Worm (Caenorhabditis elegans) whole organism, young adult: ENCODE measurements around the gene C08E8.3.

Source experiments
- F39B2.1 ChIP-seq: fragments of 200-800 bp; sonication (Bioruptor generic); IDR thresholded peaks from 2 replicates; pipeline ENCODE4 v1.3.6; 2022; ENCODE audit warnings: missing genetic modification reagents, missing genetic modification characterization, missing compliant biosample characterization
- F57A8.1 ChIP-seq: fragments of 200-800 bp; sonication (Bioruptor generic); optimal IDR thresholded peaks from 2 replicates; lab custom pipeline; 2018; ENCODE audit warnings: mild to moderate bottlenecking, missing genetic modification characterization, moderate library complexity, missing compliant biosample characterization
- bed-2 ChIP-seq: fragments of 200-800 bp; sonication (Bioruptor generic); IDR thresholded peaks from 2 replicates; pipeline ENCODE4 v1.3.6; 2022; ENCODE audit warnings: missing genetic modification reagents, missing genetic modification characterization, missing compliant biosample characterization
- lag-1 ChIP-seq: fragments of 200-800 bp; sonication (Bioruptor generic); IDR thresholded peaks from 2 replicates; pipeline ENCODE4 v1.3.6; 2022; ENCODE audit warnings: missing genetic modification reagents, missing genetic modification characterization, missing compliant biosample characterization
- madf-3 ChIP-seq: fragments of 200-800 bp; sonication (Bioruptor generic); IDR thresholded peaks from 2 replicates; pipeline ENCODE4 v1.3.6; 2022; ENCODE audit warnings: missing genetic modification reagents, missing genetic modification characterization, missing compliant biosample characterization
- nhr-90 ChIP-seq: sonication (generic microtip); optimal IDR thresholded peaks from 2 replicates; lab custom pipeline; 2016; ENCODE audit warnings: missing genotype, mild to moderate bottlenecking, missing genetic modification characterization, missing compliant biosample characterization
- snpc-4 ChIP-seq, 5 experiments: fragments of 150-350 bp in 1 of 5; sonication (generic microtip) in 4 of 5; optimal IDR thresholded peaks; 2 replicates each; lab custom pipeline; 2014 to 2018; ENCODE audit warnings: missing genetic modification characterization in 5 of 5, missing biosample characterization in 3 of 5, antibody characterized with exemption in 2 of 5, mild to moderate bottlenecking in 2 of 5, missing compliant biosample characterization in 2 of 5, missing genotype in 2 of 5, moderate library complexity in 2 of 5, missing genetic modification reagents in 1 of 5
- sptf-2 ChIP-seq: fragments of 200-800 bp; sonication (Bioruptor generic); optimal IDR thresholded peaks from 2 replicates; lab custom pipeline; 2018; ENCODE audit warnings: mild to moderate bottlenecking, missing genetic modification characterization, missing compliant biosample characterization
- tbx-9 ChIP-seq: sonication (generic microtip); optimal IDR thresholded peaks from 2 replicates; lab custom pipeline; 2016; ENCODE audit warnings: borderline replicate concordance, missing genetic modification characterization, inconsistent platforms, missing compliant biosample characterization
- unc-130 ChIP-seq: sonication (generic microtip); optimal IDR thresholded peaks from 2 replicates; lab custom pipeline; 2016; ENCODE audit warnings: missing genetic modification reagents, missing genetic modification characterization, missing compliant biosample characterization
- ztf-26 ChIP-seq: sonication (generic microtip); optimal IDR thresholded peaks from 2 replicates; lab custom pipeline; 2017; ENCODE audit warnings: missing genetic modification characterization, missing compliant biosample characterization

DNA sequence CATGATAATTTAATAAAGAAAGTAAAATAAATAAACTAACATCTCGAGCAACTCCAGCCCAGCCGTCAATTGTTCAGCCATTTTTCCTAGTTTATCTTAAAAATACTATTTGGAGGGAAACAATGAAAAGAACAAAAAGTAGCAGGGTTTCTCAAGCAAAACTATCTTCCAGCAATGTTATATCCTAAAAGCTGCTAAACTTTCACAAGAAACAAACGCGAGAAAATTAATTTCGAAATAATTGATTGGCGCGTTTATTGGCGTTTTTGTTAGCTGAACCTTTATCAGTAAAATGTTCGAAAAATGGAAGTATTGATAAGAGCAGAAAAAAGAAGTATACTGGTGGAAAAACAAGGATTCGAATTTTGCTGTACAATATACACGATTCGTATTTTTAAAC is 26.7 kb upstream of the C08E8.3 start, which contains the start of gene B0462.5:
- TF ChIP-seq snpc-4 (GFP tag; optimal IDR thresholded peaks at IDR 0.05; lab: Kevin White, UChicago), result no peak
- TF ChIP-seq snpc-4 (tag; optimal IDR thresholded peaks at IDR 0.05; lab: Kevin White, UChicago), result no peak
- no peak for TF ChIP-seq tbx-9
- no peak for TF ChIP-seq F57A8.1 (GFP tag; lab: Kevin White, UChicago)
- no peak for TF ChIP-seq sptf-2 (GFP tag; lab: Kevin White, UChicago)
- no peak for TF ChIP-seq F39B2.1
- TF ChIP-seq madf-3 (GFP tag; lab: Robert Waterston, UW), result no peak
- TF ChIP-seq nhr-90 (tag; lab: Kevin White, UChicago), result no peak
- no peak for TF ChIP-seq bed-2 (GFP tag; lab: Robert Waterston, UW)
- TF ChIP-seq unc-130 (GFP tag; lab: Kevin White, UChicago), result no peak
- TF ChIP-seq ztf-26 (tag; lab: Kevin White, UChicago), result no peak
- no peak for TF ChIP-seq lag-1
